Worm (Caenorhabditis elegans): Measurements from ENCODE around the gene math-5.

- no peak for TF ChIP-seq nhr-11 (tag; optimal IDR thresholded peaks at IDR 0.05)
- no peak for TF ChIP-seq crh-2 (tag; optimal IDR thresholded peaks at IDR 0.05)
- no peak for TF ChIP-seq mab-5 (tag; optimal IDR thresholded peaks at IDR 0.05)
Observed at ce11 chrII:1831883-1832388, 50.7 kb downstream of the math-5 start, which contains the start of gene math-39.
